Worm (Caenorhabditis elegans) whole organism, early embryonic: Measurements from ENCODE around the gene F47B10.9.

ENCODE experiments used
- B0310.2 ChIP-seq: sonication (generic microtip); optimal IDR thresholded peaks from 2 replicates; lab custom pipeline; 2016; ENCODE audit warnings: mild to moderate bottlenecking, missing genetic modification characterization, missing compliant biosample characterization
- F13C5.2 ChIP-seq: sonication (generic microtip); optimal IDR thresholded peaks from 2 replicates; lab custom pipeline; 2017; ENCODE audit warnings: mild to moderate bottlenecking, missing genetic modification characterization, inconsistent platforms, missing compliant biosample characterization
- aly-1 ChIP-seq: sonication (generic microtip); optimal IDR thresholded peaks from 2 replicates; lab custom pipeline; 2016; ENCODE audit warnings: missing genetic modification characterization, missing compliant biosample characterization
- ama-1 ChIP-seq: fragments of 150-350 bp; optimal IDR thresholded peaks from 2 replicates; lab custom pipeline; 2014
- ceh-13 ChIP-seq: fragments of 200-800 bp; sonication (Bioruptor generic); optimal IDR thresholded peaks from 2 replicates; lab custom pipeline; 2018; ENCODE audit warnings: mild to moderate bottlenecking, missing genetic modification characterization, missing compliant biosample characterization
- ceh-36 ChIP-seq: sonication (generic microtip); optimal IDR thresholded peaks from 2 replicates; lab custom pipeline; 2016; ENCODE audit warnings: missing genetic modification characterization, inconsistent platforms, missing compliant biosample characterization
- ets-7 ChIP-seq: sonication (generic microtip); optimal IDR thresholded peaks from 2 replicates; lab custom pipeline; 2016; ENCODE audit warnings: missing genotype, missing genetic modification characterization, missing compliant biosample characterization
- flt-1 ChIP-seq: fragments of 200-800 bp; sonication (Bioruptor generic); IDR thresholded peaks from 2 replicates; pipeline ENCODE4 v1.3.6; 2022; ENCODE audit warnings: missing genetic modification characterization, missing compliant biosample characterization
- hmbx-1 ChIP-seq: sonication (generic microtip); optimal IDR thresholded peaks from 2 replicates; lab custom pipeline; 2016; ENCODE audit warnings: mild to moderate bottlenecking, missing genetic modification characterization, missing compliant biosample characterization
- hmg-4 ChIP-seq: fragments of 200-800 bp; sonication (Bioruptor generic); optimal IDR thresholded peaks from 2 replicates; lab custom pipeline; 2018; ENCODE audit warnings: mild to moderate bottlenecking, missing genetic modification characterization, missing compliant biosample characterization
- hnd-1 ChIP-seq: sonication (generic microtip); optimal IDR thresholded peaks from 2 replicates; lab custom pipeline; 2016; ENCODE audit warnings: missing genetic modification characterization, missing compliant biosample characterization
- pes-1 ChIP-seq: fragments of 200-800 bp; sonication (Bioruptor generic); IDR thresholded peaks from 2 replicates; pipeline ENCODE4 v1.3.6; 2022; ENCODE audit warnings: missing genetic modification reagents, missing genetic modification characterization, missing compliant biosample characterization
- scrt-1 ChIP-seq: fragments of 200-800 bp; sonication (Bioruptor generic); IDR thresholded peaks from 2 replicates; pipeline ENCODE4 v1.3.6; 2022; ENCODE audit warnings: missing genetic modification characterization, missing compliant biosample characterization
- sea-1 ChIP-seq: fragments of 200-800 bp; sonication (Bioruptor generic); conservative IDR thresholded peaks from 2 replicates; pipeline ENCODE4 v1.3.6; 2022; ENCODE audit warnings: missing genetic modification characterization, missing compliant biosample characterization
- tbx-11 ChIP-seq: fragments of 200-800 bp; sonication (Bioruptor generic); IDR thresholded peaks from 2 replicates; pipeline ENCODE4 v1.3.6; 2022; ENCODE audit warnings: missing genetic modification characterization, missing compliant biosample characterization
- tbx-37 ChIP-seq: fragments of 200-800 bp; sonication (Bioruptor generic); conservative IDR thresholded peaks from 2 replicates; pipeline ENCODE4 v1.3.6; 2022; ENCODE audit warnings: missing genetic modification reagents, missing genetic modification characterization, missing compliant biosample characterization
- tra-4 ChIP-seq: sonication (generic microtip); optimal IDR thresholded peaks from 2 replicates; lab custom pipeline; 2017; ENCODE audit warnings: missing genetic modification characterization, missing compliant biosample characterization

F47B10.9 gene

DNA sequence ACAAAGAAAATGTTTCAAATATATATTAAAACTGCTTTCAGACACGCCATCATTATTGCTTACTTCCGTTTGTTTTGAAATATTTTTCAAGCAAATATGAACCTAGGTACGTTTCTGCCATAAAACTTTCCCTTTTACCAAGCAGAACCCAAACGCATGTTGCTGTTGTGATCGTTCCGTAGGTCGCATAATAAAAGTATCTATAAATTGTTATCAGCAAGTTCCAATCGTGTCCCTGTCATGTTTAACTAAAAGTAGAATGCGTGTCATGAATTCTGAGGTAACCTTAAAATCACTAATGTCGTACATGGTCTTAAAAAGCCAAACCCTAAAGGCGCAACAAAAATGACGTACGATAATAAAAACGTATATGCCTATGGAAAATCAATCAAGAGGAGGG, 38.0 kb upstream of the F47B10.9 start:
- TF ChIP-seq hmbx-1 (tag; lab: Kevin White, UChicago) (no peak), scrt-1 (GFP tag; lab: Robert Waterston, UW) (no peak), tra-4 (no peak), ceh-13 (no peak), tbx-37 (no peak)

- TF ChIP-seq hnd-1 (tag; lab: Kevin White, UChicago), result no peak
- TF ChIP-seq ama-1 (lab: Kevin White, UChicago), result no peak
- no peak for TF ChIP-seq sea-1 (GFP tag; lab: Robert Waterston, UW)
- TF ChIP-seq pes-1 (GFP tag; lab: Robert Waterston, UW), result no peak
- no peak for TF ChIP-seq ets-7 (tag; lab: Kevin White, UChicago)
- TF ChIP-seq tbx-37, result no peak
- TF ChIP-seq ceh-13, result no peak
- TF ChIP-seq F13C5.2 (tag; lab: Kevin White, UChicago), result no peak
- TF ChIP-seq B0310.2 (tag; lab: Kevin White, UChicago), result no peak
- no peak for TF ChIP-seq tra-4
- no peak for TF ChIP-seq tbx-11 (GFP tag; lab: Robert Waterston, UW)
- no peak for TF ChIP-seq aly-1 (tag; lab: Kevin White, UChicago)
- no peak for TF ChIP-seq ceh-36 (tag; lab: Kevin White, UChicago)
- no peak for TF ChIP-seq hmg-4 (GFP tag; lab: Kevin White, UChicago)
- TF ChIP-seq scrt-1 (GFP tag; lab: Robert Waterston, UW), result no peak
- TF ChIP-seq flt-1 (GFP tag; lab: Robert Waterston, UW), result no peak
- TF ChIP-seq hmbx-1 (tag; lab: Kevin White, UChicago), result no peak
Measured at ce11 chrX:10951168-10951567, 37.3 kb upstream of the F47B10.9 start, which contains the start of gene K09C8.7. Gene K09C8.7 (minus strand): TSS chrX:10951393.

DNA sequence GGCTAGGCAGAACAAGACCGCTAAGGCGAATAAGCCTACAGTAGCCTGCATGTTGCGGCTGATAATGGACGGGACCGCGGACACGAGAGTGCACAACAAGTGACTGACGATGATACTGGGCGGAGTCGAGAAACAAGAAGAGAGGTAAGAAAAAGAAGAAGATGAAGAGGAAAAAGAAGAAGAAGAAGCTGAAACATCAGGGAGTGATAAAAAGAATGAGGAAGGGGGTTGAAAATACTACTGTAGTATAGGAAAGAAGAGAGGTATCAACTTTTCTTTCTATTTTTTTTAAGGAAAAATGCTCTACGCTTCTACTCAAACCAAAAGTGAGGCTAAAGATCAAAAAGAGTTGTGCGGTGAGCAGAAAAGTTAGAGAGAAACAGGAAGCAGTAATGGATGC, 35.0 kb upstream of the F47B10.9 start, which contains the start of gene T21B6.3:
Gene T21B6.3 (minus strand): TSS at position 101 of the 400 bp plus-strand sequence.
- TF ChIP-seq ceh-13 (no peak), F13C5.2 (tag; lab: Kevin White, UChicago) (no peak), hmg-4 (GFP tag; lab: Kevin White, UChicago) (no peak), scrt-1 (GFP tag; lab: Robert Waterston, UW) (no peak), tra-4 (no peak), hmbx-1 (tag; lab: Kevin White, UChicago) (no peak), aly-1 (tag; lab: Kevin White, UChicago) (no peak), pes-1 (GFP tag; lab: Robert Waterston, UW) (no peak), hnd-1 (tag; lab: Kevin White, UChicago) (no peak)

ce11 chrX:10941255-10941654, 27.4 kb upstream of the F47B10.9 start, which contains the start of gene pho-7:
Gene pho-7 (minus strand): TSS chrX:10941355.
- no peak for TF ChIP-seq ceh-13
- no peak for TF ChIP-seq aly-1 (tag; lab: Kevin White, UChicago)
- TF ChIP-seq sea-1 (GFP tag; lab: Robert Waterston, UW), result no peak
- TF ChIP-seq flt-1 (GFP tag; lab: Robert Waterston, UW), result no peak
- no peak for TF ChIP-seq tbx-37
- no peak for TF ChIP-seq hmg-4 (GFP tag; lab: Kevin White, UChicago)
- no peak for TF ChIP-seq scrt-1 (GFP tag; lab: Robert Waterston, UW)
- TF ChIP-seq hmbx-1 (tag; lab: Kevin White, UChicago), result no peak
- no peak for TF ChIP-seq pes-1 (GFP tag; lab: Robert Waterston, UW)
- TF ChIP-seq ets-7 (tag; lab: Kevin White, UChicago), result no peak
- no peak for TF ChIP-seq B0310.2 (tag; lab: Kevin White, UChicago)
- no peak for TF ChIP-seq ceh-36 (tag; lab: Kevin White, UChicago)
- no peak for TF ChIP-seq tra-4
- TF ChIP-seq tbx-11 (GFP tag; lab: Robert Waterston, UW), result no peak
- TF ChIP-seq ama-1 (lab: Kevin White, UChicago), result no peak

- no peak for TF ChIP-seq B0310.2 (tag; lab: Kevin White, UChicago)
- no peak for TF ChIP-seq hmbx-1 (tag; lab: Kevin White, UChicago)
- no peak for TF ChIP-seq hnd-1 (tag; lab: Kevin White, UChicago)
- TF ChIP-seq flt-1 (GFP tag; lab: Robert Waterston, UW), result no peak
- no peak for TF ChIP-seq tra-4
- no peak for TF ChIP-seq sea-1 (GFP tag; lab: Robert Waterston, UW)
- no peak for TF ChIP-seq ceh-36 (tag; lab: Kevin White, UChicago)
- TF ChIP-seq aly-1 (tag; lab: Kevin White, UChicago), result no peak
- TF ChIP-seq ceh-13, result no peak
- TF ChIP-seq pes-1 (GFP tag; lab: Robert Waterston, UW), result no peak
Measured at ce11 chrX:10933308-10934014, 19.6 kb upstream of the F47B10.9 start.

- no peak for TF ChIP-seq ceh-36 (tag; lab: Kevin White, UChicago)
- no peak for TF ChIP-seq hnd-1 (tag; lab: Kevin White, UChicago)
- TF ChIP-seq hmg-4 (GFP tag; lab: Kevin White, UChicago), result peak; percentile 18
- TF ChIP-seq sea-1 (GFP tag; lab: Robert Waterston, UW), result no peak
- TF ChIP-seq flt-1 (GFP tag; lab: Robert Waterston, UW), result no peak
Measured at ce11 chrX:10932087-10932486, 18.2 kb upstream of the F47B10.9 start.

DNA sequence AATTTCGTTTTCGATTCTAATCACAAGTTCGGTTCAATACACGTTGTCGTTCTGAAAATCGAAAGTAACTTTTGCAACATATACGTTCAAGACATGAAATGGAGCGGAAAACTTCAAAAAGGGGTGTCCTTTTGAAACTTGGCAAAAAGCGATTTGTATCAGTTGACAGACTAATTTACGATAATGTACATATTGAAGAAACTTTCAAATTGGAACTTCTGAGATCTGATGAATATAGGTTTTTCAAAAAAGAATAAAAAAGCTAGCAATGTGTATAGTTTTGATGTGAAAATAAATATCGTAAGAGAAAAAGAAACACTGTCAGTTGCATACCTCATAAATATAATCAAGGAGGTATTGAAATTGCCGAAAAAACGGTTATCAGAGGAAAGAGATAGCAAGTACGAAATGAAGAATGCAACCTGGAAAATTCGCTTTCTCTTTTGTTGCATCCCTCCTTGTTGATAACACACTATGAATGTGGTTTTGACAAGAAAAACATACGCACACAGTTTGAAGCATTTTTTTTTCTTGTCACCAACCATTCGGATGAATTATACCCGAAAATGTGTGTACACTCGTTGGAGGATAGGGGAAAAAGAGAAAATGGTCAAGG, 15.2 kb upstream of the F47B10.9 start, which contains the start of gene dgn-1:
Gene dgn-1 (minus strand): TSS at position 51 of the 616 bp plus-strand sequence.
- no peak for TF ChIP-seq ceh-13
- no peak for TF ChIP-seq flt-1 (GFP tag; lab: Robert Waterston, UW)
- no peak for TF ChIP-seq ets-7 (tag; lab: Kevin White, UChicago)
- TF ChIP-seq ama-1 (lab: Kevin White, UChicago), result no peak
- TF ChIP-seq hnd-1 (tag; lab: Kevin White, UChicago), result no peak
- TF ChIP-seq tra-4, result no peak
- no peak for TF ChIP-seq ceh-36 (tag; lab: Kevin White, UChicago)
- no peak for TF ChIP-seq pes-1 (GFP tag; lab: Robert Waterston, UW)
- no peak for TF ChIP-seq scrt-1 (GFP tag; lab: Robert Waterston, UW)
- no peak for TF ChIP-seq B0310.2 (tag; lab: Kevin White, UChicago)
- no peak for TF ChIP-seq hmbx-1 (tag; lab: Kevin White, UChicago)
- TF ChIP-seq sea-1 (GFP tag; lab: Robert Waterston, UW), result no peak
- TF ChIP-seq F13C5.2 (tag; lab: Kevin White, UChicago), result no peak
- no peak for TF ChIP-seq aly-1 (tag; lab: Kevin White, UChicago)
- TF ChIP-seq tbx-37, result no peak
